Fruit fly (Drosophila melanogaster) S2 (cell line): Measurements from ENCODE around the gene CG32032.

Experiments used
- CG8478 ChIP-seq: fragments of >200 bp; optimal IDR thresholded peaks from 2 replicates; lab custom pipeline; 2018
- CTCF ChIP-seq, 2 experiments: fragments of >200 bp; optimal IDR thresholded peaks; 2 replicates each; lab custom pipeline; 2018

DNA sequence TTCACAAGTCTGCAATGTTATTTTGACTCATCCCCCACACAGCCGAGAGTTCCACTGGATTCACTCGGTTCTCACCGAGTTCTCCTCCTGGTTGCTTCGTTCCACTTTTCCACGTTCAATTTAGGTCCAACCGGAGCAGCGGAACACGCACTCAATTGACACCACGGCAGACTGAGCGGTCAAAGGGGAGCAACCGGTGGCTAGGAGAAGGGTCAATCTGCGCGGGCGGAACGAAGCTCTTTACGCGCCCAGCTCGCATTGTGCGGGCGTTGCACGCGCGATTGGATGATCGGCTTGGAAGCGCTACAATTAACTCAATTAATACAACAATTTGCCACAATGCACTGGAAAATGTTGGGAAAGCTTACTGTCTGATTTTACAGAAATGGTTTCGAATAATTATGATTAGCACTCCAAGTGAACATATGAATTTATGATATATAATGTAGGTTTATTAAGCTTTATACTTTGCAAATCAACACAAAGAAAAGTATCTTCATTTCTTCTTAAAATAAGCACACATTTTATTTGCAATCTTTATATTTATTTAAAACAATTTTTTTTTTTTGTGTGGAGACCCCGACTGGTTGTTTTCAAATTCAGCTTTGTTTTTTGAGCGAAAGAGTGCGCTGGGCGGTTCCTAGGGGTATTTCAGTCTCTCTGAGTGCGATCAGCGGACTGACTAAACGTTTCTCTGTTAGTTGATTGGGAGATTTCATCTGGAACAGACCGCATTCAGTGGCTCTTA, at the start of gene CG32032:
- no peak for TF ChIP-seq CG8478 (lab: Kevin White, UChicago)
- no peak for TF ChIP-seq CTCF (optimal IDR thresholded peaks at IDR 0.05; lab: Kevin White, UChicago)
